Worm (Caenorhabditis elegans): ENCODE measurements around the gene spig-4.
"Not testable (repeated sequence)": the region's sequence is repeated elsewhere in the genome, so short reads cannot be mapped to it uniquely, and the experiment has no call there.

Gene spig-4

ce11 chrV:14279777-14280176 is 26.9 kb downstream of the spig-4 start, which contains the start of gene srt-33:
Gene srt-33, minus strand, starts transcription at chrV:14279877.
- no peak for TF ChIP-seq ceh-45 (GFP tag; IDR thresholded peaks at IDR 0.05)
- TF ChIP-seq ceh-18 (tag; optimal IDR thresholded peaks at IDR 0.05) = no peak
- TF ChIP-seq pha-4 (tag; optimal IDR thresholded peaks at IDR 0.05) = no peak
- no peak for TF ChIP-seq ceh-48 (tag; optimal IDR thresholded peaks at IDR 0.05)
- TF ChIP-seq ahr-1 (tag; optimal IDR thresholded peaks at IDR 0.05) = no peak
- no peak for TF ChIP-seq dmd-4 (tag; optimal IDR thresholded peaks at IDR 0.05; ENCODE audit: borderline replicate concordance)
- TF ChIP-seq F13H6.1 (tag; optimal IDR thresholded peaks at IDR 0.05) = no peak
- TF ChIP-seq ttx-3 (tag; optimal IDR thresholded peaks at IDR 0.05) = no peak
- TF ChIP-seq ama-1 (optimal IDR thresholded peaks at IDR 0.05) = no peak
- TF ChIP-seq ceh-14 (tag; optimal IDR thresholded peaks at IDR 0.05) = no peak
- no peak for TF ChIP-seq nhr-11 (tag; optimal IDR thresholded peaks at IDR 0.05)
- TF ChIP-seq dve-1 (tag; optimal IDR thresholded peaks at IDR 0.05) = no peak
- no peak for TF ChIP-seq ceh-30 (tag; optimal IDR thresholded peaks at IDR 0.05)
- no peak for TF ChIP-seq tbx-7 (tag; optimal IDR thresholded peaks at IDR 0.05)
- no peak for TF ChIP-seq unc-55 (GFP tag; optimal IDR thresholded peaks at IDR 0.05)
- TF ChIP-seq nhr-232 (tag; optimal IDR thresholded peaks at IDR 0.05) = no peak
- no peak for TF ChIP-seq hlh-6 (tag; optimal IDR thresholded peaks at IDR 0.05)

ce11 chrV:14274268-14274667 is 32.4 kb downstream of the spig-4 start, which contains the start of gene F40G12.7:
Gene F40G12.7, plus strand, starts transcription at chrV:14274568.
- TF ChIP-seq tbx-2 (tag; optimal IDR thresholded peaks at IDR 0.05); fax-1 (tag; optimal IDR thresholded peaks at IDR 0.05); ceh-6 (GFP tag; optimal IDR thresholded peaks at IDR 0.05): not testable (repeated sequence)

ce11 chrV:14273019-14273418 is 33.7 kb downstream of the spig-4 start, which contains the start of gene F40G12.6:
Gene F40G12.6, minus strand, starts transcription at chrV:14273119.
- TF ChIP-seq Y22D7AL.16 (tag; optimal IDR thresholded peaks at IDR 0.05) = no peak
- no peak for TF ChIP-seq rnt-1 (tag; optimal IDR thresholded peaks at IDR 0.05)
- TF ChIP-seq unc-55 (GFP tag; optimal IDR thresholded peaks at IDR 0.05) = no peak
- no peak for TF ChIP-seq ceh-34 (tag; optimal IDR thresholded peaks at IDR 0.05)
- no peak for TF ChIP-seq pha-2 (tag; optimal IDR thresholded peaks at IDR 0.05)
- no peak for TF ChIP-seq ceh-45 (GFP tag; IDR thresholded peaks at IDR 0.05)
- TF ChIP-seq hlh-8 (tag; optimal IDR thresholded peaks at IDR 0.05) = no peak
- TF ChIP-seq nhr-11 (tag; optimal IDR thresholded peaks at IDR 0.05) = no peak
- TF ChIP-seq ztf-16 (tag; optimal IDR thresholded peaks at IDR 0.05) = no peak
- TF ChIP-seq ceh-24 (tag; optimal IDR thresholded peaks at IDR 0.05) = no peak
- TF ChIP-seq npax-4 (tag; optimal IDR thresholded peaks at IDR 0.05) = no peak
- no peak for TF ChIP-seq C08G9.2 (tag; optimal IDR thresholded peaks at IDR 0.05)
- no peak for TF ChIP-seq ceh-6 (GFP tag; optimal IDR thresholded peaks at IDR 0.05)
- TF ChIP-seq odd-2 (tag; optimal IDR thresholded peaks at IDR 0.05) = no peak
- no peak for TF ChIP-seq hlh-6 (tag; optimal IDR thresholded peaks at IDR 0.05)
- no peak for TF ChIP-seq dmd-4 (tag; optimal IDR thresholded peaks at IDR 0.05; ENCODE audit: borderline replicate concordance)
- no peak for TF ChIP-seq pros-1 (tag; optimal IDR thresholded peaks at IDR 0.05)

ce11 chrV:14270729-14271128 is 35.9 kb downstream of the spig-4 start, which contains the start of gene F40G12.5:
Gene F40G12.5, minus strand, starts transcription at chrV:14270829.
- TF ChIP-seq unc-86 (tag; optimal IDR thresholded peaks at IDR 0.05) = no peak
- TF ChIP-seq hlh-6 (tag; optimal IDR thresholded peaks at IDR 0.05) = no peak

ce11 chrV:14268616-14269015 is 38.1 kb downstream of the spig-4 start, which contains the start of gene F40G12.4:
Gene F40G12.4, minus strand, starts transcription at chrV:14268716.
- TF ChIP-seq nfya-1 (tag; optimal IDR thresholded peaks at IDR 0.05) (no peak), nhr-11 (tag; optimal IDR thresholded peaks at IDR 0.05) (no peak), pqm-1 (tag; optimal IDR thresholded peaks at IDR 0.05) (no peak), ceh-24 (tag; optimal IDR thresholded peaks at IDR 0.05) (no peak), che-1 (tag; optimal IDR thresholded peaks at IDR 0.05) (no peak), tbx-2 (tag; optimal IDR thresholded peaks at IDR 0.05) (no peak), pha-4 (tag; optimal IDR thresholded peaks at IDR 0.05) (no peak)

Data from whole organism, late embryonic.